Fruit fly (Drosophila melanogaster): Measurements from ENCODE around the gene Gapvd1.

Gapvd1 gene

dm6 chrX:11325175-11325768 is at the start of gene Gapvd1 (continued):
- peak in 1 of 2 experiments; percentile 56 for TF ChIP-seq insv (GFP tag; optimal IDR thresholded peaks at IDR 0.05)
- TF ChIP-seq CG12299 (tag; optimal IDR thresholded peaks at IDR 0.05), result peak; percentile 41
- no peak for TF ChIP-seq CG18764 (GFP tag; optimal IDR thresholded peaks at IDR 0.05)
- no peak for TF ChIP-seq CG12071 (GFP tag; optimal IDR thresholded peaks at IDR 0.05)
- TF ChIP-seq Spps (tag; optimal IDR thresholded peaks at IDR 0.05), result no peak
- no peak for TF ChIP-seq CG11504 (tag; optimal IDR thresholded peaks at IDR 0.05)
- TF ChIP-seq da (GFP tag; optimal IDR thresholded peaks at IDR 0.05), result no peak
- peak; percentile 66 for TF ChIP-seq CG2116 (GFP tag; optimal IDR thresholded peaks at IDR 0.05)
- peak; percentile 15 for TF ChIP-seq jumu (GFP tag; optimal IDR thresholded peaks at IDR 0.05)
- no peak for TF ChIP-seq CG12155 (GFP tag; optimal IDR thresholded peaks at IDR 0.05)
- TF ChIP-seq CG15514 (GFP tag; optimal IDR thresholded peaks at IDR 0.05), result peak; percentile 67
- TF ChIP-seq CG9609 (GFP tag; optimal IDR thresholded peaks at IDR 0.05), result peak; percentile 13
- no peak for TF ChIP-seq Poxn (GFP tag; IDR thresholded peaks at IDR 0.05)
- TF ChIP-seq CG11456 (GFP tag; IDR thresholded peaks at IDR 0.05), result peak; percentile 31; the same call in 1 of the 3 replicates
- TF ChIP-seq odd (GFP tag; optimal IDR thresholded peaks at IDR 0.05), result no peak
- peak; percentile 20 for TF ChIP-seq CG30020 (tag; optimal IDR thresholded peaks at IDR 0.05)
- peak; percentile 70 for TF ChIP-seq hbn (GFP tag; IDR thresholded peaks at IDR 0.05; ENCODE audit: partially characterized antibody)
- TF ChIP-seq crp (GFP tag; optimal IDR thresholded peaks at IDR 0.05), result peak in 1 of 2 experiments; percentile 88
- peak; percentile 80 for TF ChIP-seq CG14860 (GFP tag; IDR thresholded peaks at IDR 0.05; ENCODE audit: partially characterized antibody)
- peak; percentile 94 for TF ChIP-seq Dref (GFP tag; IDR thresholded peaks at IDR 0.05)
- TF ChIP-seq sna (GFP tag; IDR thresholded peaks at IDR 0.05; ENCODE audit: partially characterized antibody), result peak; percentile 56; the same call in 1 of the 2 replicates
- TF ChIP-seq CG2678 (tag; optimal IDR thresholded peaks at IDR 0.05), result peak; percentile 7
- no peak for TF ChIP-seq trh (GFP tag; optimal IDR thresholded peaks at IDR 0.05)
- TF ChIP-seq CG16813 (GFP tag; IDR thresholded peaks at IDR 0.05; ENCODE audit: partially characterized antibody), result peak; percentile 84
- TF ChIP-seq slbo (GFP tag; IDR thresholded peaks at IDR 0.05), result peak; percentile 44; the same call in 1 of the 2 replicates
- TF ChIP-seq CG15479 (GFP tag; optimal IDR thresholded peaks at IDR 0.05), result peak; percentile 49
- TF ChIP-seq BEAF-32 (GFP tag; optimal IDR thresholded peaks at IDR 0.05), result peak; percentile 84
- peak; percentile 4 for TF ChIP-seq lbe (GFP tag; optimal IDR thresholded peaks at IDR 0.05)
- no peak for TF ChIP-seq Side (GFP tag; optimal IDR thresholded peaks at IDR 0.05)
- TF ChIP-seq CG3847 (GFP tag; IDR thresholded peaks at IDR 0.05), result 0 out of 2 replicates have a peak, but pooled peaks have one; percentile 15
- TF ChIP-seq Hey (tag; optimal IDR thresholded peaks at IDR 0.05), result no peak
- TF ChIP-seq toy (GFP tag; IDR thresholded peaks at IDR 0.05), result no peak
- no peak for TF ChIP-seq CG1024 (GFP tag; IDR thresholded peaks at IDR 0.05)
- no peak for TF ChIP-seq CG5245 (GFP tag; optimal IDR thresholded peaks at IDR 0.05)

- TF ChIP-seq CG17328 (GFP tag; IDR thresholded peaks at IDR 0.05) (0 out of 2 replicates have a peak, but pooled peaks have one; percentile 9), Dip3 (GFP tag; optimal IDR thresholded peaks at IDR 0.05) (no peak), mam (GFP tag; optimal IDR thresholded peaks at IDR 0.05) (peak; percentile 6), ase (GFP tag; IDR thresholded peaks at IDR 0.05) (0 out of 3 replicates have a peak, but pooled peaks have one; percentile 31), CG8290 (GFP tag; optimal IDR thresholded peaks at IDR 0.05) (no peak), CG8290 (tag; optimal IDR thresholded peaks at IDR 0.05) (peak in 1 of 2 experiments; percentile 38), Gsc (GFP tag; IDR thresholded peaks at IDR 0.05) (no peak), pum (GFP tag; optimal IDR thresholded peaks at IDR 0.05) (peak; percentile 7), ato (GFP tag; IDR thresholded peaks at IDR 0.05; ENCODE audit: partially characterized antibody) (no peak), CG11456 (GFP tag; IDR thresholded peaks at IDR 0.05) (0 out of 3 replicates have a peak, but pooled peaks have one; percentile 51), prd (optimal IDR thresholded peaks at IDR 0.05) (no peak), prd (GFP tag; IDR thresholded peaks at IDR 0.05) (peak; percentile 31; the same call in 1 of the 3 replicates), tup (GFP tag; optimal IDR thresholded peaks at IDR 0.05) (no peak), CG43689 (GFP tag; IDR thresholded peaks at IDR 0.05) (0 out of 2 replicates have a peak, but pooled peaks have one; percentile 4), sens (GFP tag) (peak; percentile 80), Lim3 (GFP tag; IDR thresholded peaks at IDR 0.05) (no peak), slbo (GFP tag; IDR thresholded peaks at IDR 0.05) (peak; percentile 43; the same call in 1 of the 2 replicates), Drgx (GFP tag; IDR thresholded peaks at IDR 0.05) (no peak), HLH3B (GFP tag; IDR thresholded peaks at IDR 0.05) (no peak), CG14050 (GFP tag; IDR thresholded peaks at IDR 0.05) (no peak)
Observed at dm6 chrX:11283570-11283969, 41.6 kb upstream of the Gapvd1 start.

Measured in whole organism, embryonic.